Worm (Caenorhabditis elegans): ENCODE data around the gene egl-3.

ce11 chrV:10134077-10134693 is 39.4 kb downstream of the egl-3 start, which contains the start of the genes C08B6.18, wdr-20 and C08B6.8:
- TF ChIP-seq hmg-20 (GFP tag; IDR thresholded peaks at IDR 0.05) (no peak), ztf-22 (GFP tag; optimal IDR thresholded peaks at IDR 0.05) (no peak), F39B2.1 (GFP tag; IDR thresholded peaks at IDR 0.05) (no peak), B0261.1 (tag; optimal IDR thresholded peaks at IDR 0.05) (no peak), ceh-40 (GFP tag; IDR thresholded peaks at IDR 0.05) (no peak), sea-2 (GFP tag; IDR thresholded peaks at IDR 0.05) (no peak)
